Fruit fly (Drosophila melanogaster): ENCODE data around the gene CycJ.

The CycJ gene

dm6 chr3L:3466200-3466599, at the start of gene CycJ:
TSS of gene CycJ (plus strand) at chr3L:3466428.
- TF ChIP-seq OdsH (GFP tag; optimal IDR thresholded peaks at IDR 0.05) (no peak), Eip78C (GFP tag) (peak; percentile 18)

dm6 chr3L:3417120-3417519, 49.1 kb upstream of the CycJ start:
- TF ChIP-seq eg (GFP tag; IDR thresholded peaks at IDR 0.05): peak; percentile 40; the same call in 2 of the 3 replicates
- peak; percentile 57 for TF ChIP-seq CG6276 (GFP tag; optimal IDR thresholded peaks at IDR 0.05)
- peak; percentile 74 for TF ChIP-seq vri (GFP tag; optimal IDR thresholded peaks at IDR 0.05)
- TF ChIP-seq CG32006 (GFP tag; optimal IDR thresholded peaks at IDR 0.05): no peak
- TF ChIP-seq CG1621 (tag; optimal IDR thresholded peaks at IDR 0.05): peak; percentile 6
- TF ChIP-seq CG8119 (GFP tag; IDR thresholded peaks at IDR 0.05): peak; percentile 38; the same call in 2 of the 3 replicates
- TF ChIP-seq CG4318 (GFP tag; optimal IDR thresholded peaks at IDR 0.05): no peak
- TF ChIP-seq CG6163 (GFP tag; IDR thresholded peaks at IDR 0.05): peak; percentile 42; the same call in 1 of the 3 replicates
- peak; percentile 1 for TF ChIP-seq Eip78C (GFP tag)
- no peak for TF ChIP-seq CG6792 (GFP tag; optimal IDR thresholded peaks at IDR 0.05)
- TF ChIP-seq fkh (GFP tag; optimal IDR thresholded peaks at IDR 0.05): peak; percentile 20
- no peak for TF ChIP-seq CG31627 (GFP tag; optimal IDR thresholded peaks at IDR 0.05)
- TF ChIP-seq CG15336 (GFP tag; IDR thresholded peaks at IDR 0.05): peak; percentile 30; the same call in 1 of the 2 replicates
- TF ChIP-seq ss (GFP tag; optimal IDR thresholded peaks at IDR 0.05): peak in 1 of 2 experiments; percentile 5
- TF ChIP-seq CG16779 (tag; optimal IDR thresholded peaks at IDR 0.05): no peak
- peak; percentile 63 for TF ChIP-seq svp (GFP tag)

dm6 chr3L:3417759-3418158, 48.5 kb upstream of the CycJ start:
- no peak for TF ChIP-seq ss (GFP tag; optimal IDR thresholded peaks at IDR 0.05)
- TF ChIP-seq fkh (GFP tag; optimal IDR thresholded peaks at IDR 0.05): no peak
- peak; percentile 26 for TF ChIP-seq Sox102F (GFP tag; optimal IDR thresholded peaks at IDR 0.05)
- TF ChIP-seq CG6163 (GFP tag; IDR thresholded peaks at IDR 0.05): peak; percentile 53; the same call in 2 of the 3 replicates
- no peak for TF ChIP-seq CG32006 (GFP tag; optimal IDR thresholded peaks at IDR 0.05)
- TF ChIP-seq Eip78C (GFP tag): peak; percentile 77
- TF ChIP-seq CG8119 (GFP tag; IDR thresholded peaks at IDR 0.05): no peak
- no peak for TF ChIP-seq CG7368 (GFP tag; optimal IDR thresholded peaks at IDR 0.05)
- no peak for TF ChIP-seq dac (GFP tag; optimal IDR thresholded peaks at IDR 0.05)
- peak; percentile 45; the same call in 1 of the 3 replicates for TF ChIP-seq eg (GFP tag; IDR thresholded peaks at IDR 0.05)
- no peak for TF ChIP-seq Sox14 (GFP tag; optimal IDR thresholded peaks at IDR 0.05)
- no peak for TF ChIP-seq CG34406 (GFP tag; optimal IDR thresholded peaks at IDR 0.05)

- peak; percentile 88 for TF ChIP-seq CG6854 (GFP tag; optimal IDR thresholded peaks at IDR 0.05)
- peak; percentile 63 for TF ChIP-seq Smox (GFP tag; optimal IDR thresholded peaks at IDR 0.05)
- peak; percentile 23 to 53 for TF ChIP-seq ss (GFP tag; optimal IDR thresholded peaks at IDR 0.05)
- TF ChIP-seq CG15336 (GFP tag; IDR thresholded peaks at IDR 0.05): peak; percentile 99
- TF ChIP-seq Blimp-1 (GFP tag; optimal IDR thresholded peaks at IDR 0.05): peak; percentile 15
- peak; percentile 98 for TF ChIP-seq Gug (GFP tag; IDR thresholded peaks at IDR 0.05)
- TF ChIP-seq eg (GFP tag; IDR thresholded peaks at IDR 0.05): peak; percentile 99
- TF ChIP-seq Hr4 (GFP tag; optimal IDR thresholded peaks at IDR 0.05): peak; percentile 98
- TF ChIP-seq net (GFP tag; optimal IDR thresholded peaks at IDR 0.05): peak; percentile 84
- TF ChIP-seq CG7368 (GFP tag; optimal IDR thresholded peaks at IDR 0.05): peak; percentile 25
- peak; percentile 26 for TF ChIP-seq CG34406 (GFP tag; optimal IDR thresholded peaks at IDR 0.05)
- peak; percentile 93 for TF ChIP-seq Sox14 (GFP tag; optimal IDR thresholded peaks at IDR 0.05)
- peak; percentile 60 for TF ChIP-seq CG1621 (tag; optimal IDR thresholded peaks at IDR 0.05)
- TF ChIP-seq CG6163 (GFP tag; IDR thresholded peaks at IDR 0.05): peak; percentile 97
- TF ChIP-seq svp (GFP tag): peak; percentile 82
- TF ChIP-seq esn (GFP tag; optimal IDR thresholded peaks at IDR 0.05): peak; percentile 80
- peak; percentile 52 for TF ChIP-seq spab (GFP tag; optimal IDR thresholded peaks at IDR 0.05)
- peak; percentile 73 for TF ChIP-seq CG11762 (GFP tag; optimal IDR thresholded peaks at IDR 0.05; ENCODE audit: insufficient read depth)
- TF ChIP-seq Met (GFP tag; optimal IDR thresholded peaks at IDR 0.05): peak; percentile 79
- peak; percentile 90 for TF ChIP-seq pdm3 (GFP tag; optimal IDR thresholded peaks at IDR 0.05)
- TF ChIP-seq fkh (GFP tag; optimal IDR thresholded peaks at IDR 0.05): peak; percentile 97
- TF ChIP-seq Sox15 (GFP tag; optimal IDR thresholded peaks at IDR 0.05): no peak
- peak; percentile 94 for TF ChIP-seq dac (GFP tag; optimal IDR thresholded peaks at IDR 0.05)
- peak; percentile 97 for TF ChIP-seq CG4318 (GFP tag; optimal IDR thresholded peaks at IDR 0.05)
- TF ChIP-seq OdsH (GFP tag; optimal IDR thresholded peaks at IDR 0.05): peak; percentile 84
- peak; percentile 76 for TF ChIP-seq CG3032 (tag; optimal IDR thresholded peaks at IDR 0.05)
- TF ChIP-seq CG6792 (GFP tag; optimal IDR thresholded peaks at IDR 0.05): peak; percentile 9
- peak; percentile 93 for TF ChIP-seq CG10631 (GFP tag; optimal IDR thresholded peaks at IDR 0.05)
- peak; percentile 43 for TF ChIP-seq Ets21C (GFP tag; optimal IDR thresholded peaks at IDR 0.05)
- TF ChIP-seq CG3919 (GFP tag; optimal IDR thresholded peaks at IDR 0.05): peak; percentile 83
- peak; percentile 85 for TF ChIP-seq Eip75B (GFP tag; optimal IDR thresholded peaks at IDR 0.05)
- TF ChIP-seq fd59A (GFP tag; optimal IDR thresholded peaks at IDR 0.05): peak; percentile 65
These were observed 47.8 kb upstream of the CycJ start for dm6 chr3L:3418207-3419086.

Data from whole organism, prepupa.